Fruit fly (Drosophila melanogaster): Measurements from ENCODE around the gene L2HGDH.

dm6 chr2L:18933867-18934266, 40.4 kb downstream of the L2HGDH start:
- no peak for TF ChIP-seq CTCF (optimal IDR thresholded peaks at IDR 0.05)
- no peak for TF ChIP-seq CG8478 (optimal IDR thresholded peaks at IDR 0.05)
